Worm (Caenorhabditis elegans) whole organism, L4 larva: Measurements from ENCODE around the gene suf-1.

ENCODE experiments used
- F44E2.7 ChIP-seq: fragments of 200-800 bp; sonication (Bioruptor generic); IDR thresholded peaks from 2 replicates; pipeline ENCODE4 v2.1.2; 2022; ENCODE audit warnings: missing genetic modification characterization, missing compliant biosample characterization
- R02D3.7 ChIP-seq: fragments of 150-350 bp; sonication (generic microtip); optimal IDR thresholded peaks from 3 replicates; lab custom pipeline; 2014; ENCODE audit warnings: missing biosample characterization, missing genetic modification characterization
- aly-2 ChIP-seq: sonication (generic microtip); optimal IDR thresholded peaks from 2 replicates; lab custom pipeline; 2018; ENCODE audit warnings: missing biosample characterization, missing genetic modification characterization
- ceh-82 ChIP-seq: sonication (generic microtip); optimal IDR thresholded peaks from 2 replicates; lab custom pipeline; 2017; ENCODE audit warnings: missing biosample characterization, missing genetic modification characterization
- madf-9 ChIP-seq: fragments of 200-800 bp; sonication (Bioruptor generic); conservative IDR thresholded peaks from 2 replicates; pipeline ENCODE4 v1.3.6; 2022; ENCODE audit warnings: missing genetic modification reagents, missing genetic modification characterization, missing compliant biosample characterization
- mdt-29 ChIP-seq: fragments of 200-800 bp; sonication (Bioruptor generic); IDR thresholded peaks from 2 replicates; pipeline ENCODE4 v1.3.6; 2022; ENCODE audit warnings: missing genetic modification reagents, missing genetic modification characterization, missing compliant biosample characterization
- nhr-237 ChIP-seq: sonication (generic microtip); optimal IDR thresholded peaks from 2 replicates; lab custom pipeline; 2017; ENCODE audit warnings: missing biosample characterization, missing genetic modification characterization
- skn-1 ChIP-seq: fragments of 150-350 bp; optimal IDR thresholded peaks from 2 replicates; lab custom pipeline; 2014; ENCODE audit warnings: missing biosample characterization, missing genetic modification characterization
- snpc-4 ChIP-seq: fragments of 150-350 bp; optimal IDR thresholded peaks from 2 replicates; lab custom pipeline; 2014; ENCODE audit warnings: missing biosample characterization, missing genetic modification characterization
- tag-97 ChIP-seq: fragments of 200-800 bp; sonication (Bioruptor generic); IDR thresholded peaks from 2 replicates; pipeline ENCODE4 v1.3.6; 2022; ENCODE audit warnings: missing genetic modification characterization, missing compliant biosample characterization
- vab-7 ChIP-seq: fragments of 200-800 bp; sonication (Bioruptor generic); IDR thresholded peaks from 2 replicates; pipeline ENCODE4 v1.3.6; 2022; ENCODE audit warnings: missing genetic modification reagents, missing genetic modification characterization, missing compliant biosample characterization
- zfp-3 ChIP-seq: fragments of 200-800 bp; sonication (Bioruptor generic); conservative IDR thresholded peaks from 2 replicates; pipeline ENCODE4 v1.3.6; 2022; ENCODE audit warnings: missing genetic modification reagents, missing genetic modification characterization, missing compliant biosample characterization
- ztf-11 ChIP-seq: fragments of 150-350 bp; optimal IDR thresholded peaks from 2 replicates; lab custom pipeline; 2014; ENCODE audit warnings: missing biosample characterization, missing genetic modification characterization

DNA sequence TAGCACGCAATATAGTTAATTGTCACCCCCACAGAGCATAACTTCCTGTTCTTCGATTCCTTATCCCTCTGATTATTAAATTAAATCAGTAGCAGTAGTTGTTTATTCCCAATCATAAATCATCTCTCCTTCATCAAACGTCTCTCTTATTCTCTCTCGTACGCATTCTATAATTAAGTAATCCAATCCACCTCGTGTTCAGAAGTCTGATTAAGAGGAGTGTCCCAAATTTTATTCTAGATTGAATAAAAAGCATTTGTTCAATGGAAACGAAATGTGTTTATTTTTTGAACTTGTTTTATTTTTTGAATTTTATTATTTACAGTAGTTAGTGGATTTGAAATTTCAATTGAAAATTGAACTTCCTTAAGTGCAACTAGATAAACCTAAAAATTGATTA, 7.7 kb downstream of the suf-1 start:
- TF ChIP-seq skn-1 (tag; lab: Kevin White, UChicago) (no peak), nhr-237 (tag; lab: Kevin White, UChicago) (no peak), snpc-4 (tag; lab: Kevin White, UChicago) (no peak), tag-97 (no peak), madf-9 (GFP tag; lab: Robert Waterston, UW) (no peak), F44E2.7 (GFP tag; lab: Robert Waterston, UW) (no peak), R02D3.7 (tag; lab: Kevin White, UChicago) (no peak), aly-2 (tag; lab: Kevin White, UChicago) (no peak), ceh-82 (no peak), zfp-3 (GFP tag; lab: Robert Waterston, UW) (no peak), vab-7 (GFP tag; lab: Robert Waterston, UW) (no peak), mdt-29 (GFP tag; lab: Robert Waterston, UW) (no peak), ztf-11 (tag; lab: Kevin White, UChicago) (no peak)
